Worm (Caenorhabditis elegans): ENCODE measurements around the gene K03B4.6.
A peak's percentile ranks its signal among the peaks of the same experiment; 100 is the strongest.

K03B4.6 gene

ce11 chrV:4674506-4674905 is 1.5 kb downstream of the K03B4.6 start, which contains the start of gene K03B4.8:
K03B4.8 (minus strand) TSS chrV:4674606.
- no peak for TF ChIP-seq C08G9.2 (tag; optimal IDR thresholded peaks at IDR 0.05)
- no peak for TF ChIP-seq pat-9 (tag; optimal IDR thresholded peaks at IDR 0.05)
- no peak for TF ChIP-seq ceh-9 (tag; optimal IDR thresholded peaks at IDR 0.05)
- TF ChIP-seq pqm-1 (tag; optimal IDR thresholded peaks at IDR 0.05) = no peak
- no peak for TF ChIP-seq C38D4.7 (GFP tag; optimal IDR thresholded peaks at IDR 0.05)
- no peak for TF ChIP-seq zip-5 (tag; optimal IDR thresholded peaks at IDR 0.05)
- no peak for TF ChIP-seq ceh-14 (tag; optimal IDR thresholded peaks at IDR 0.05)
- no peak for TF ChIP-seq fkh-6 (tag; optimal IDR thresholded peaks at IDR 0.05)
- TF ChIP-seq ztf-16 (tag; optimal IDR thresholded peaks at IDR 0.05) = no peak
- no peak for TF ChIP-seq che-1 (tag; optimal IDR thresholded peaks at IDR 0.05)

- TF ChIP-seq eyg-1 (tag; optimal IDR thresholded peaks at IDR 0.05) (no peak), hlh-8 (tag; optimal IDR thresholded peaks at IDR 0.05) (no peak), sdc-2 (tag; optimal IDR thresholded peaks at IDR 0.05) (no peak), syd-9 (tag; optimal IDR thresholded peaks at IDR 0.05) (no peak), ama-1 (optimal IDR thresholded peaks at IDR 0.05) (no peak), sox-4 (tag; optimal IDR thresholded peaks at IDR 0.05) (no peak), unc-42 (tag; optimal IDR thresholded peaks at IDR 0.05) (no peak), Y22D7AL.16 (tag; optimal IDR thresholded peaks at IDR 0.05) (no peak), unc-86 (tag; optimal IDR thresholded peaks at IDR 0.05) (no peak)
Observed at ce11 chrV:4672487-4672886, 3.5 kb downstream of the K03B4.6 start, which contains the start of gene K03B4.9. K03B4.9 (minus strand) TSS chrV:4672587.

- TF ChIP-seq dmd-4 (tag; optimal IDR thresholded peaks at IDR 0.05; ENCODE audit: borderline replicate concordance) (no peak), pros-1 (tag; optimal IDR thresholded peaks at IDR 0.05) (no peak), fax-1 (tag; optimal IDR thresholded peaks at IDR 0.05) (no peak), che-1 (tag; optimal IDR thresholded peaks at IDR 0.05) (no peak), ztf-16 (tag; optimal IDR thresholded peaks at IDR 0.05) (no peak), pha-2 (tag; optimal IDR thresholded peaks at IDR 0.05) (no peak), mec-3 (tag; optimal IDR thresholded peaks at IDR 0.05; ENCODE audit: borderline replicate concordance) (no peak), ceh-45 (GFP tag; IDR thresholded peaks at IDR 0.05) (no peak), ceh-30 (tag; optimal IDR thresholded peaks at IDR 0.05) (no peak), ceh-6 (GFP tag; optimal IDR thresholded peaks at IDR 0.05) (no peak), elt-2 (tag; optimal IDR thresholded peaks at IDR 0.05) (no peak)
Observed at ce11 chrV:4668636-4669035, 7.4 kb downstream of the K03B4.6 start, which contains the start of gene srx-77. srx-77 (minus strand) TSS chrV:4668736.

ce11 chrV:4667062-4667461 is 8.9 kb downstream of the K03B4.6 start:
- no peak for TF ChIP-seq ahr-1 (tag; optimal IDR thresholded peaks at IDR 0.05)
- peak; percentile 43 for TF ChIP-seq hlh-6 (tag; optimal IDR thresholded peaks at IDR 0.05)
- TF ChIP-seq elt-4 (tag; optimal IDR thresholded peaks at IDR 0.05) = peak; percentile 37
- TF ChIP-seq mec-3 (tag; optimal IDR thresholded peaks at IDR 0.05; ENCODE audit: borderline replicate concordance) = peak; percentile 42
- TF ChIP-seq pag-3 (tag; optimal IDR thresholded peaks at IDR 0.05; ENCODE audit: borderline replicate concordance) = no peak

DNA sequence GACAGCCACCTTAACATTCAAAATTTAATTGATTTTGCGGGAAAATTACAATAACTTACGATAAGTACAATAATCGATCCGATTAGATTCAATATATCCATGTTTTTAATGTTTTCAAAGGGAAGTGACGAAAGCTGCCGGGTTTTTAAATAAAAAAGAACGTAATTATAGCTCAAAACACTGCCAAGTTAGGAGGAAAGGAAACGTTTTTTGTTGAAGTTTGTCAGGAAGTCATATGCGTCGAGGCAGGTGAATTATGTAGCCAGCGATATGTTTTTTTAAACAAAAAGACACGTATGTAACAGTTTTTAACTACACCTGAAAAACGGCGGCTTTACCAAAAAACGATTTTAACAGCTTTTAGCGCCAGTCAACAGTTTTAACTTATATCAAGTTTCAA is 10.3 kb downstream of the K03B4.6 start, which contains the start of gene srx-73:
Gene srx-73 (minus strand): TSS at position 101 of the 400 bp plus-strand sequence.
- TF ChIP-seq ceh-18 (tag; optimal IDR thresholded peaks at IDR 0.05) (no peak), tbx-7 (tag; optimal IDR thresholded peaks at IDR 0.05) (no peak), unc-42 (tag; optimal IDR thresholded peaks at IDR 0.05) (no peak), ama-1 (optimal IDR thresholded peaks at IDR 0.05) (no peak), ceh-45 (GFP tag; IDR thresholded peaks at IDR 0.05) (no peak), sox-4 (tag; optimal IDR thresholded peaks at IDR 0.05) (no peak), ttx-3 (tag; optimal IDR thresholded peaks at IDR 0.05) (no peak)
